Fruit fly (Drosophila melanogaster) whole organism, embryonic: Measurements from ENCODE around the gene CG16984.
A peak's percentile ranks its signal among the peaks of the same experiment; 100 is the strongest.

Experiments
- Aef1 ChIP-seq: fragments of 200-800 bp; sonication (Bioruptor generic); IDR thresholded peaks from 3 replicates; pipeline ENCODE4 v1.3.6; 2022; ENCODE audit warnings: missing biosample characterization, missing genetic modification characterization
- Asciz ChIP-seq: fragments of 200-800 bp; sonication (Bioruptor generic); optimal IDR thresholded peaks from 2 replicates; lab custom pipeline; 2017; ENCODE audit warnings: missing biosample characterization, mild to moderate bottlenecking, missing genetic modification characterization, missing genetic modification reagents
- CG10431 ChIP-seq: fragments of 200-800 bp; sonication (Bioruptor generic); optimal IDR thresholded peaks from 3 replicates; lab custom pipeline; 2018; ENCODE audit warnings: missing biosample characterization, mild to moderate bottlenecking, missing genetic modification characterization
- CG11093 ChIP-seq: fragments of 200-800 bp; sonication (Bioruptor generic); IDR thresholded peaks from 3 replicates; pipeline ENCODE4 v1.3.6; 2022; ENCODE audit warnings: missing biosample characterization, missing genetic modification characterization
- CG13296 ChIP-seq: fragments of 200-800 bp; sonication (Bioruptor generic); optimal IDR thresholded peaks from 3 replicates; lab custom pipeline; 2018; ENCODE audit warnings: missing biosample characterization, mild to moderate bottlenecking, missing genetic modification characterization
- CG14014 ChIP-seq: fragments of 200-800 bp; sonication (Bioruptor generic); IDR thresholded peaks from 2 replicates; pipeline ENCODE4 v1.3.6; 2022; ENCODE audit warnings: missing biosample characterization, missing genetic modification characterization
- CG14050 ChIP-seq: fragments of 200-800 bp; sonication (Bioruptor generic); IDR thresholded peaks from 3 replicates; pipeline ENCODE4 v1.3.6; 2022; ENCODE audit warnings: missing biosample characterization, missing genetic modification characterization
- CG15601 ChIP-seq: fragments of 200-800 bp; sonication (Bioruptor generic); optimal IDR thresholded peaks from 3 replicates; lab custom pipeline; 2019; ENCODE audit warnings: missing biosample characterization, mild to moderate bottlenecking, missing genetic modification characterization, moderate library complexity
- CG15696 ChIP-seq: fragments of 200-800 bp; sonication (Bioruptor generic); optimal IDR thresholded peaks from 2 replicates; lab custom pipeline; 2019; ENCODE audit warnings: missing biosample characterization, mild to moderate bottlenecking, missing genetic modification characterization, moderate library complexity
- CG17829 ChIP-seq: fragments of 200-800 bp; optimal IDR thresholded peaks from 2 replicates; lab custom pipeline; 2019; ENCODE audit warnings: missing biosample characterization, mild to moderate bottlenecking, missing genetic modification characterization, moderate library complexity
- CG2120 ChIP-seq: fragments of 200-800 bp; sonication (Bioruptor generic); optimal IDR thresholded peaks from 3 replicates; lab custom pipeline; 2016; ENCODE audit warnings: missing biosample characterization, missing genetic modification characterization
- CG2875 ChIP-seq: fragments of 200-800 bp; sonication (Bioruptor generic); optimal IDR thresholded peaks from 2 replicates; lab custom pipeline; 2017; ENCODE audit warnings: missing biosample characterization, mild to moderate bottlenecking, missing genetic modification characterization, missing genetic modification reagents
- CG31388 ChIP-seq: fragments of 200-800 bp; sonication (Bioruptor generic); optimal IDR thresholded peaks from 2 replicates; lab custom pipeline; 2016; ENCODE audit warnings: missing biosample characterization, missing genetic modification characterization
- CG34224 ChIP-seq: fragments of 200-800 bp; sonication (Bioruptor generic); IDR thresholded peaks from 3 replicates; pipeline ENCODE4 v1.3.6; 2022; ENCODE audit warnings: missing biosample characterization, missing genetic modification characterization; ENCODE audit not compliant: partially characterized antibody
- CG6765 ChIP-seq: fragments of 200-800 bp; sonication (Bioruptor generic); optimal IDR thresholded peaks from 3 replicates; lab custom pipeline; 2017; ENCODE audit warnings: missing biosample characterization, mild to moderate bottlenecking, missing genetic modification characterization
- CG7357 ChIP-seq: fragments of 200-800 bp; sonication (Bioruptor generic); IDR thresholded peaks from 3 replicates; pipeline ENCODE4 v1.3.6; 2022; ENCODE audit warnings: missing biosample characterization, missing genetic modification characterization
- CG7786 ChIP-seq: fragments of 200-800 bp; sonication (Bioruptor generic); optimal IDR thresholded peaks from 2 replicates; lab custom pipeline; 2016; ENCODE audit warnings: missing biosample characterization, missing genetic modification characterization
- CG7928 ChIP-seq: fragments of 200-800 bp; sonication (Bioruptor generic); optimal IDR thresholded peaks from 2 replicates; lab custom pipeline; 2017; ENCODE audit warnings: missing biosample characterization, mild to moderate bottlenecking, missing genetic modification characterization
- CG8359 ChIP-seq: fragments of 200-800 bp; sonication (Bioruptor generic); optimal IDR thresholded peaks from 2 replicates; lab custom pipeline; 2017; ENCODE audit warnings: missing biosample characterization, mild to moderate bottlenecking, missing genetic modification characterization, borderline replicate concordance
- CG8478 ChIP-seq: fragments of >200 bp; optimal IDR thresholded peaks from 2 replicates; lab custom pipeline; 2018
- CG9817 ChIP-seq: fragments of 200-800 bp; sonication (Bioruptor generic); optimal IDR thresholded peaks from 2 replicates; lab custom pipeline; 2018; ENCODE audit warnings: missing biosample characterization, mild to moderate bottlenecking, missing genetic modification characterization, moderate library complexity
- D ChIP-seq, 2 experiments: fragments of 200-800 bp in 1 of 2; fragments of >200 bp in 1 of 2; sonication (Bioruptor generic) in 1 of 2; optimal IDR thresholded peaks; 2 replicates in 1 of 2; 3 replicates in 1 of 2; lab custom pipeline; 2017; ENCODE audit warnings: mild to moderate bottlenecking in 1 of 2, missing biosample characterization in 1 of 2, missing genetic modification characterization in 1 of 2, missing genetic modification reagents in 1 of 2
- Dek ChIP-seq: fragments of 200-800 bp; sonication (Bioruptor generic); optimal IDR thresholded peaks from 3 replicates; lab custom pipeline; 2019; ENCODE audit warnings: missing biosample characterization, mild to moderate bottlenecking, missing genetic modification characterization, moderate library complexity
- Drgx ChIP-seq: fragments of 200-800 bp; sonication (Bioruptor generic); IDR thresholded peaks from 2 replicates; pipeline ENCODE4 v1.3.6; 2022; ENCODE audit warnings: missing biosample characterization, missing genetic modification characterization
- ERR ChIP-seq: fragments of 200-800 bp; sonication (Bioruptor generic); optimal IDR thresholded peaks from 2 replicates; lab custom pipeline; 2016; ENCODE audit warnings: missing biosample characterization, missing genetic modification characterization
- H2.0 ChIP-seq: fragments of 200-800 bp; sonication (Bioruptor generic); IDR thresholded peaks from 2 replicates; pipeline ENCODE4 v1.3.6; 2022; ENCODE audit warnings: missing biosample characterization, missing genetic modification characterization
- HLH4C ChIP-seq: fragments of 200-800 bp; sonication (Bioruptor generic); IDR thresholded peaks from 3 replicates; pipeline ENCODE4 v1.3.6; 2022; ENCODE audit warnings: missing biosample characterization, missing genetic modification characterization; ENCODE audit not compliant: partially characterized antibody
- HLH54F ChIP-seq: fragments of 200-800 bp; sonication (Bioruptor generic); optimal IDR thresholded peaks from 3 replicates; lab custom pipeline; 2016; ENCODE audit warnings: missing biosample characterization, missing genetic modification characterization
- Hr78 ChIP-seq, 2 experiments: fragments of 200-800 bp in 1 of 2; fragments of >200 bp in 1 of 2; sonication (Bioruptor generic) in 1 of 2; optimal IDR thresholded peaks; 2 replicates each; lab custom pipeline; 2017 to 2019; ENCODE audit warnings: missing biosample characterization in 2 of 2, missing genetic modification characterization in 2 of 2, mild to moderate bottlenecking in 1 of 2, moderate library complexity in 1 of 2
- Hsf ChIP-seq: fragments of 200-800 bp; sonication (Bioruptor generic); optimal IDR thresholded peaks from 3 replicates; lab custom pipeline; 2016; ENCODE audit warnings: missing biosample characterization, missing genetic modification characterization
- NK7.1 ChIP-seq: fragments of 200-800 bp; sonication (Bioruptor generic); optimal IDR thresholded peaks from 3 replicates; lab custom pipeline; 2016; ENCODE audit warnings: missing biosample characterization, missing genetic modification characterization
- Ptx1 ChIP-seq: fragments of 200-800 bp; sonication (Bioruptor generic); IDR thresholded peaks from 2 replicates; pipeline ENCODE4 v1.3.6; 2022; ENCODE audit warnings: missing biosample characterization, missing genetic modification characterization
- Scr ChIP-seq: fragments of 200-800 bp; sonication (Bioruptor generic); IDR thresholded peaks from 2 replicates; pipeline ENCODE4 v1.3.6; 2022; ENCODE audit warnings: missing biosample characterization, missing genetic modification characterization; ENCODE audit not compliant: partially characterized antibody
- Tbp ChIP-seq: fragments of >200 bp; optimal IDR thresholded peaks from 2 replicates; lab custom pipeline; 2018; ENCODE audit warnings: missing biosample characterization, missing genetic modification characterization
- chif ChIP-seq, 2 experiments: fragments of 200-800 bp; sonication (Bioruptor generic); optimal IDR thresholded peaks; 3 replicates each; lab custom pipeline; 2016; ENCODE audit warnings: missing biosample characterization in 2 of 2, missing genetic modification characterization in 2 of 2
- dpn ChIP-seq, 2 experiments: fragments of 200-800 bp; sonication (Bioruptor generic); optimal IDR thresholded peaks; 3 replicates each; lab custom pipeline; 2016; ENCODE audit warnings: missing biosample characterization in 2 of 2, missing genetic modification characterization in 2 of 2
- ewg ChIP-seq: fragments of 200-800 bp; sonication (Bioruptor generic); optimal IDR thresholded peaks from 3 replicates; lab custom pipeline; 2017; ENCODE audit warnings: mild to moderate bottlenecking, missing biosample characterization, missing genetic modification reagents, missing genetic modification characterization
- gcm2 ChIP-seq: fragments of 200-800 bp; sonication (Bioruptor generic); optimal IDR thresholded peaks from 2 replicates; lab custom pipeline; 2016; ENCODE audit warnings: missing biosample characterization, missing genetic modification characterization
- grau ChIP-seq: fragments of 200-800 bp; optimal IDR thresholded peaks from 3 replicates; lab custom pipeline; 2019; ENCODE audit warnings: missing biosample characterization, mild to moderate bottlenecking, missing genetic modification characterization, moderate library complexity
- ham ChIP-seq: fragments of 200-800 bp; sonication (Bioruptor generic); IDR thresholded peaks from 2 replicates; pipeline ENCODE4 v1.3.6; 2022; ENCODE audit warnings: missing biosample characterization, missing genetic modification characterization
- hb ChIP-seq: fragments of 200-800 bp; sonication (Bioruptor generic); IDR thresholded peaks from 3 replicates; pipeline ENCODE4 v1.3.6; 2022; ENCODE audit warnings: missing biosample characterization, missing genetic modification characterization; ENCODE audit not compliant: partially characterized antibody
- inv ChIP-seq: fragments of 200-800 bp; sonication (Bioruptor generic); IDR thresholded peaks from 2 replicates; pipeline ENCODE4 v1.3.6; 2022; ENCODE audit warnings: missing biosample characterization, missing genetic modification characterization; ENCODE audit not compliant: partially characterized antibody
- kay ChIP-seq: fragments of 200-800 bp; sonication (Bioruptor generic); optimal IDR thresholded peaks from 2 replicates; lab custom pipeline; 2016; ENCODE audit warnings: missing biosample characterization, missing genetic modification characterization
- lab ChIP-seq: fragments of 200-800 bp; sonication (Bioruptor generic); optimal IDR thresholded peaks from 3 replicates; lab custom pipeline; 2017; ENCODE audit warnings: missing biosample characterization, missing genetic modification characterization, mild to moderate bottlenecking, moderate library complexity, missing genetic modification reagents
- nerfin-1 ChIP-seq: fragments of 200-800 bp; sonication (Bioruptor generic); optimal IDR thresholded peaks from 3 replicates; lab custom pipeline; 2019; ENCODE audit warnings: missing biosample characterization, mild to moderate bottlenecking, missing genetic modification characterization, moderate library complexity
- pita ChIP-seq: fragments of 200-800 bp; sonication (Bioruptor generic); optimal IDR thresholded peaks from 2 replicates; lab custom pipeline; 2017; ENCODE audit warnings: missing biosample characterization, mild to moderate bottlenecking, missing genetic modification characterization
- tio ChIP-seq: fragments of 200-800 bp; sonication (Bioruptor generic); optimal IDR thresholded peaks from 2 replicates; lab custom pipeline; 2017; ENCODE audit warnings: missing biosample characterization, missing genetic modification characterization, inconsistent platforms
- twi ChIP-seq: fragments of 200-800 bp; optimal IDR thresholded peaks from 2 replicates; lab custom pipeline; 2019; ENCODE audit warnings: missing biosample characterization, mild to moderate bottlenecking, missing genetic modification characterization, moderate library complexity
- usp ChIP-seq: fragments of >200 bp; optimal IDR thresholded peaks from 2 replicates; lab custom pipeline; 2017; ENCODE audit warnings: missing biosample characterization, missing genetic modification characterization

Gene CG16984

dm6 chr3L:2581343-2581825 lies 14.2 kb upstream of the CG16984 start (continued):
- TF ChIP-seq grau (tag; lab: Kevin White, UChicago) (peak; percentile 72), H2.0 (peak; percentile 91), hb (GFP tag; lab: Robert Waterston, UW) (no peak), CG34224 (GFP tag; lab: Robert Waterston, UW) (no peak), CG6765 (GFP tag; lab: Kevin White, UChicago) (peak; percentile 57), inv (GFP tag; lab: Robert Waterston, UW) (0 out of 2 replicates have a peak, but pooled peaks have one; percentile 27), Asciz (GFP tag; lab: Kevin White, UChicago) (peak; percentile 76), CG7786 (GFP tag; lab: Kevin White, UChicago) (peak; percentile 72), CG10431 (GFP tag; lab: Kevin White, UChicago) (peak; percentile 74), Hsf (GFP tag; lab: Kevin White, UChicago) (peak; percentile 72), CG15696 (peak; percentile 71), CG7928 (GFP tag; lab: Kevin White, UChicago) (peak; percentile 39), CG17829 (tag; lab: Kevin White, UChicago) (peak; percentile 86), CG31388 (GFP tag; lab: Kevin White, UChicago) (peak; percentile 12), kay (GFP tag; lab: Kevin White, UChicago) (peak; percentile 39), Drgx (peak; percentile 84), dpn (GFP tag; optimal IDR thresholded peaks at IDR 0.05; lab: Kevin White, UChicago) (peak; percentile 72 to 79), CG8359 (peak; percentile 72), Ptx1 (GFP tag; lab: Robert Waterston, UW) (peak; percentile 78), ERR (GFP tag; lab: Kevin White, UChicago) (peak; percentile 51), HLH54F (GFP tag; lab: Kevin White, UChicago) (peak; percentile 64), CG13296 (GFP tag; lab: Kevin White, UChicago) (peak; percentile 71), ewg (GFP tag; lab: Kevin White, UChicago) (peak; percentile 75), CG14014 (GFP tag; lab: Robert Waterston, UW) (peak; percentile 86), CG7357 (GFP tag; lab: Robert Waterston, UW) (0 out of 3 replicates have a peak, but pooled peaks have one; percentile 42), D (optimal IDR thresholded peaks at IDR 0.05; lab: Kevin White, UChicago) (no peak), D (GFP tag; optimal IDR thresholded peaks at IDR 0.05; lab: Kevin White, UChicago) (peak; percentile 84), NK7.1 (GFP tag; lab: Kevin White, UChicago) (peak; percentile 62), CG9817 (peak; percentile 75), HLH4C (GFP tag; lab: Robert Waterston, UW) (no peak), Scr (GFP tag; lab: Robert Waterston, UW) (no peak), CG14050 (GFP tag; lab: Robert Waterston, UW) (peak; percentile 83), nerfin-1 (peak; percentile 77), usp (GFP tag; lab: Kevin White, UChicago) (no peak), twi (peak; percentile 83), Hr78 (GFP tag; optimal IDR thresholded peaks at IDR 0.05; lab: Kevin White, UChicago) (peak in 1 of 2 experiments; percentile 79), Aef1 (GFP tag; lab: Robert Waterston, UW) (peak; percentile 80), CG2120 (peak; percentile 89), gcm2 (peak; percentile 37), CG2875 (GFP tag; lab: Kevin White, UChicago) (peak; percentile 81), CG8478 (lab: Kevin White, UChicago) (no peak), pita (GFP tag; lab: Kevin White, UChicago) (no peak), Tbp (GFP tag; lab: Kevin White, UChicago) (no peak), Dek (tag; lab: Kevin White, UChicago) (peak; percentile 53), tio (GFP tag; lab: Kevin White, UChicago) (peak; percentile 66), ham (peak; percentile 59; the same call in 1 of the 2 replicates), CG11093 (GFP tag; lab: Robert Waterston, UW) (peak; percentile 77; the same call in 2 of the 3 replicates), lab (peak; percentile 92), chif (GFP tag; optimal IDR thresholded peaks at IDR 0.05; lab: Kevin White, UChicago) (peak; percentile 60 to 78), CG15601 (tag; lab: Kevin White, UChicago) (peak; percentile 86)
